Fruit fly (Drosophila melanogaster): ENCODE data around the gene CG34453.
A peak's percentile ranks its signal among the peaks of the same experiment; 100 is the strongest.

CG34453 gene

dm6 chr3L:246644-247199 lies 13.6 kb upstream of the CG34453 start:
- TF ChIP-seq Snoo (tag; optimal IDR thresholded peaks at IDR 0.05) (peak; percentile 44), EcR (GFP tag; optimal IDR thresholded peaks at IDR 0.05) (no peak), Pif1A (GFP tag; optimal IDR thresholded peaks at IDR 0.05) (no peak), CG13204 (GFP tag; optimal IDR thresholded peaks at IDR 0.05) (no peak), CG14655 (GFP tag; optimal IDR thresholded peaks at IDR 0.05) (no peak), CG9948 (tag; optimal IDR thresholded peaks at IDR 0.05) (no peak), gl (tag; optimal IDR thresholded peaks at IDR 0.05) (no peak), CG34367 (tag; optimal IDR thresholded peaks at IDR 0.05) (peak; percentile 47), fd96Ca (GFP tag; IDR thresholded peaks at IDR 0.05) (no peak), CG4496 (GFP tag; IDR thresholded peaks at IDR 0.05) (no peak; the same call in 2 of the 3 replicates), CG10348 (GFP tag; IDR thresholded peaks at IDR 0.05) (no peak), D1 (tag; optimal IDR thresholded peaks at IDR 0.05) (no peak), CG32121 (GFP tag; IDR thresholded peaks at IDR 0.05) (peak; percentile 35; the same call in 1 of the 2 replicates), rn (GFP tag; IDR thresholded peaks at IDR 0.05) (no peak), CG8159 (tag; optimal IDR thresholded peaks at IDR 0.05) (no peak), CG15710 (tag; optimal IDR thresholded peaks at IDR 0.05) (no peak), Ets98B (GFP tag; IDR thresholded peaks at IDR 0.05) (no peak; the same call in 1 of the 2 replicates), Pif1B (GFP tag; optimal IDR thresholded peaks at IDR 0.05) (no peak), CG8301 (tag; optimal IDR thresholded peaks at IDR 0.05) (no peak), CG17806 (tag; optimal IDR thresholded peaks at IDR 0.05) (peak; percentile 5), CG12605 (GFP tag; IDR thresholded peaks at IDR 0.05) (no peak)

dm6 chr3L:234337-234736 lies 1.2 kb upstream of the CG34453 start:
- TF ChIP-seq CG15710 (tag; optimal IDR thresholded peaks at IDR 0.05) (no peak), Ets98B (GFP tag; IDR thresholded peaks at IDR 0.05) (no peak), EcR (GFP tag; optimal IDR thresholded peaks at IDR 0.05) (no peak), D1 (tag; optimal IDR thresholded peaks at IDR 0.05) (no peak), CG12605 (GFP tag; IDR thresholded peaks at IDR 0.05) (no peak)

dm6 chr3L:232267-232666 lies 884 bp downstream of the CG34453 start, which contains the start of gene CG34454:
Gene CG34454, minus strand, starts transcription at chr3L:232350.
- TF ChIP-seq CG15710 (tag; optimal IDR thresholded peaks at IDR 0.05): no peak
- TF ChIP-seq CG13204 (GFP tag; optimal IDR thresholded peaks at IDR 0.05): no peak
- TF ChIP-seq D1 (tag; optimal IDR thresholded peaks at IDR 0.05): no peak
- TF ChIP-seq fd96Ca (GFP tag; IDR thresholded peaks at IDR 0.05): no peak
- no peak for TF ChIP-seq Ets98B (GFP tag; IDR thresholded peaks at IDR 0.05)
- TF ChIP-seq gl (tag; optimal IDR thresholded peaks at IDR 0.05): no peak
- no peak for TF ChIP-seq CG10348 (GFP tag; IDR thresholded peaks at IDR 0.05)
- no peak for TF ChIP-seq EcR (GFP tag; optimal IDR thresholded peaks at IDR 0.05)
- no peak for TF ChIP-seq CG8159 (tag; optimal IDR thresholded peaks at IDR 0.05)
- TF ChIP-seq CG34367 (tag; optimal IDR thresholded peaks at IDR 0.05): no peak
- TF ChIP-seq CG32121 (GFP tag; IDR thresholded peaks at IDR 0.05): no peak
- TF ChIP-seq rn (GFP tag; IDR thresholded peaks at IDR 0.05): no peak
- no peak for TF ChIP-seq CG9948 (tag; optimal IDR thresholded peaks at IDR 0.05)
- TF ChIP-seq Pif1A (GFP tag; optimal IDR thresholded peaks at IDR 0.05): no peak
- no peak for TF ChIP-seq CG4496 (GFP tag; IDR thresholded peaks at IDR 0.05)
- no peak for TF ChIP-seq Snoo (tag; optimal IDR thresholded peaks at IDR 0.05)
- no peak for TF ChIP-seq CG14655 (GFP tag; optimal IDR thresholded peaks at IDR 0.05)

dm6 chr3L:231504-231903 lies 1.6 kb downstream of the CG34453 start, which contains the start of gene CG42846:
Gene CG42846, minus strand, starts transcription at chr3L:231604.
- TF ChIP-seq CG17806 (tag; optimal IDR thresholded peaks at IDR 0.05): no peak
- no peak for TF ChIP-seq CG12605 (GFP tag; IDR thresholded peaks at IDR 0.05)

- TF ChIP-seq CG8159 (tag; optimal IDR thresholded peaks at IDR 0.05) (no peak), CG10348 (GFP tag; IDR thresholded peaks at IDR 0.05) (no peak), EcR (GFP tag; optimal IDR thresholded peaks at IDR 0.05) (no peak)
These were observed 8.0 kb downstream of the CG34453 start for dm6 chr3L:225120-225519.

dm6 chr3L:224004-224951 lies 8.9 kb downstream of the CG34453 start:
- TF ChIP-seq CG34367 (tag; optimal IDR thresholded peaks at IDR 0.05): no peak
- TF ChIP-seq Pif1B (GFP tag; optimal IDR thresholded peaks at IDR 0.05): no peak
- TF ChIP-seq CG15710 (tag; optimal IDR thresholded peaks at IDR 0.05): no peak
- no peak for TF ChIP-seq Snoo (tag; optimal IDR thresholded peaks at IDR 0.05)
- TF ChIP-seq fd96Ca (GFP tag; IDR thresholded peaks at IDR 0.05): peak; percentile 56; the same call in 2 of the 3 replicates
- no peak for TF ChIP-seq CG17806 (tag; optimal IDR thresholded peaks at IDR 0.05)
- TF ChIP-seq EcR (GFP tag; optimal IDR thresholded peaks at IDR 0.05): no peak
- peak; percentile 15; the same call in 1 of the 2 replicates for TF ChIP-seq CG12605 (GFP tag; IDR thresholded peaks at IDR 0.05)
- TF ChIP-seq CG8159 (tag; optimal IDR thresholded peaks at IDR 0.05): peak; percentile 26
- TF ChIP-seq CG4496 (GFP tag; IDR thresholded peaks at IDR 0.05): peak; percentile 58
- TF ChIP-seq CG32121 (GFP tag; IDR thresholded peaks at IDR 0.05): no peak
- no peak for TF ChIP-seq Pif1A (GFP tag; optimal IDR thresholded peaks at IDR 0.05)
- no peak for TF ChIP-seq D1 (tag; optimal IDR thresholded peaks at IDR 0.05)

Measured in whole organism, pupa.